Fruit fly (Drosophila melanogaster): ENCODE data around the gene CG16904.

dm6 chr3R:9818295-9818694 lies 1.5 kb upstream of the CG16904 start, which contains the start of gene CG9459:
- TF ChIP-seq psq (optimal IDR thresholded peaks at IDR 0.05) = no peak
- no peak for TF ChIP-seq Sin3A (optimal IDR thresholded peaks at IDR 0.05)
- TF ChIP-seq insv (optimal IDR thresholded peaks at IDR 0.05) = no peak
- TF ChIP-seq ttk (optimal IDR thresholded peaks at IDR 0.05) = no peak
